Worm (Caenorhabditis elegans): ENCODE data around the gene pqn-54.

- TF ChIP-seq ceh-16 (tag; optimal IDR thresholded peaks at IDR 0.05) (no peak), elt-3 (tag; optimal IDR thresholded peaks at IDR 0.05) (no peak), ztf-4 (tag; optimal IDR thresholded peaks at IDR 0.05) (no peak), R02D3.7 (tag; optimal IDR thresholded peaks at IDR 0.05) (no peak), nhr-12 (tag; optimal IDR thresholded peaks at IDR 0.05) (no peak), nhr-10 (tag; optimal IDR thresholded peaks at IDR 0.05) (no peak), fos-1 (tag; optimal IDR thresholded peaks at IDR 0.05) (no peak), ceh-82 (tag; optimal IDR thresholded peaks at IDR 0.05) (no peak)
Measured at ce11 chrV:1476284-1476792, 11.5 kb downstream of the pqn-54 start.

Measured in whole organism, L2 larva.